Fruit fly (Drosophila melanogaster): ENCODE results near the gene CG43165.
A peak's percentile ranks its signal among the peaks of the same experiment; 100 is the strongest.

Gene CG43165

dm6 chr2L:3703260-3703659 lies 8.4 kb upstream of the CG43165 start, which contains the start of gene CG2816 (continued):
- peak; percentile 85 for TF ChIP-seq CG3919 (GFP tag; optimal IDR thresholded peaks at IDR 0.05)
- no peak for TF ChIP-seq Eip93F (GFP tag; optimal IDR thresholded peaks at IDR 0.05)
- TF ChIP-seq CG8632 (GFP tag; optimal IDR thresholded peaks at IDR 0.05), result peak; percentile 50
- TF ChIP-seq acj6 (GFP tag; optimal IDR thresholded peaks at IDR 0.05), result peak; percentile 84
- TF ChIP-seq Blimp-1 (GFP tag; optimal IDR thresholded peaks at IDR 0.05), result peak; percentile 54
- TF ChIP-seq Lpt (GFP tag; optimal IDR thresholded peaks at IDR 0.05), result peak; percentile 84
- TF ChIP-seq CG8119 (GFP tag; IDR thresholded peaks at IDR 0.05), result peak; percentile 95
- TF ChIP-seq dac (GFP tag; optimal IDR thresholded peaks at IDR 0.05), result peak; percentile 68
- TF ChIP-seq spab (GFP tag; optimal IDR thresholded peaks at IDR 0.05), result peak; percentile 21
- TF ChIP-seq Eip75B (GFP tag; optimal IDR thresholded peaks at IDR 0.05), result peak; percentile 72
- peak; percentile 80 for TF ChIP-seq Hr38 (GFP tag; optimal IDR thresholded peaks at IDR 0.05)
- peak; percentile 92 for TF ChIP-seq Hr39 (GFP tag; optimal IDR thresholded peaks at IDR 0.05)
- no peak for TF ChIP-seq CG3032 (tag; optimal IDR thresholded peaks at IDR 0.05)
- peak; percentile 85 for TF ChIP-seq net (GFP tag; optimal IDR thresholded peaks at IDR 0.05)
- peak; percentile 11 for TF ChIP-seq fkh (GFP tag; optimal IDR thresholded peaks at IDR 0.05)
- peak; percentile 90 for TF ChIP-seq CG6276 (GFP tag; optimal IDR thresholded peaks at IDR 0.05)
- peak; percentile 88 for TF ChIP-seq lz (GFP tag; optimal IDR thresholded peaks at IDR 0.05)
- TF ChIP-seq Smox (GFP tag; optimal IDR thresholded peaks at IDR 0.05), result peak; percentile 82
- TF ChIP-seq CG6854 (GFP tag; optimal IDR thresholded peaks at IDR 0.05), result no peak
- peak; percentile 90 for TF ChIP-seq Gug (GFP tag; IDR thresholded peaks at IDR 0.05)
- TF ChIP-seq svp (GFP tag), result peak; percentile 85
- peak; percentile 86 for TF ChIP-seq OdsH (GFP tag; optimal IDR thresholded peaks at IDR 0.05)

dm6 chr2L:3701526-3701925 lies 6.7 kb upstream of the CG43165 start, which contains the start of gene CG43145:
Gene CG43145 (plus strand): TSS chr2L:3701826.
- no peak for TF ChIP-seq CG7368 (GFP tag; optimal IDR thresholded peaks at IDR 0.05)
- TF ChIP-seq Hr39 (GFP tag; optimal IDR thresholded peaks at IDR 0.05), result no peak
- no peak for TF ChIP-seq CG8119 (GFP tag; IDR thresholded peaks at IDR 0.05)
- no peak for TF ChIP-seq eg (GFP tag; IDR thresholded peaks at IDR 0.05)
- no peak for TF ChIP-seq Eip78C (GFP tag)
- TF ChIP-seq Ets96B (tag; optimal IDR thresholded peaks at IDR 0.05), result no peak
- TF ChIP-seq Sox15 (GFP tag; optimal IDR thresholded peaks at IDR 0.05), result no peak
- TF ChIP-seq net (GFP tag; optimal IDR thresholded peaks at IDR 0.05), result no peak
- TF ChIP-seq CG31627 (GFP tag; optimal IDR thresholded peaks at IDR 0.05), result no peak
- no peak for TF ChIP-seq Eip75B (GFP tag; optimal IDR thresholded peaks at IDR 0.05)
- TF ChIP-seq Gug (GFP tag; IDR thresholded peaks at IDR 0.05), result no peak

- TF ChIP-seq fd85E (GFP tag; optimal IDR thresholded peaks at IDR 0.05) (no peak), Hr4 (GFP tag; optimal IDR thresholded peaks at IDR 0.05) (no peak), CG1621 (tag; optimal IDR thresholded peaks at IDR 0.05) (no peak), CG32006 (GFP tag; optimal IDR thresholded peaks at IDR 0.05) (no peak), Eip75B (GFP tag; optimal IDR thresholded peaks at IDR 0.05) (no peak), CG6792 (GFP tag; optimal IDR thresholded peaks at IDR 0.05) (no peak), CG9139 (GFP tag; optimal IDR thresholded peaks at IDR 0.05) (no peak), pdm3 (GFP tag; optimal IDR thresholded peaks at IDR 0.05) (no peak), CG31627 (GFP tag; optimal IDR thresholded peaks at IDR 0.05) (no peak), Hr38 (GFP tag; optimal IDR thresholded peaks at IDR 0.05) (no peak), CG10631 (GFP tag; optimal IDR thresholded peaks at IDR 0.05) (no peak), OdsH (GFP tag; optimal IDR thresholded peaks at IDR 0.05) (no peak), CG11762 (GFP tag; optimal IDR thresholded peaks at IDR 0.05; ENCODE audit: insufficient read depth) (no peak), CG34406 (GFP tag; optimal IDR thresholded peaks at IDR 0.05) (no peak), CG8319 (GFP tag; optimal IDR thresholded peaks at IDR 0.05) (no peak)
Measured at dm6 chr2L:3700990-3701389, 6.2 kb upstream of the CG43165 start, which contains the start of gene CG42467. Gene CG42467 (plus strand): TSS chr2L:3701290.
